Worm (Caenorhabditis elegans): ENCODE measurements around the gene grl-7.
"Not testable (repeated sequence)": the region's sequence is repeated elsewhere in the genome, so short reads cannot be mapped to it uniquely, and the experiment has no call there.

ce11 chrV:11396134-11396533 lies 49.3 kb upstream of the grl-7 start, which contains the start of gene nas-18:
- not testable (repeated sequence) for TF ChIP-seq ZK546.5, lin-39, ztf-4, egl-27 (tag; optimal IDR thresholded peaks at IDR 0.05)
